Fruit fly (Drosophila melanogaster) whole organism, embryonic: ENCODE data around the gene Pdi.

Experiments used
- CG15011 ChIP-seq: fragments of 200-800 bp; sonication (Bioruptor generic); optimal IDR thresholded peaks from 3 replicates; lab custom pipeline; 2018; ENCODE audit warnings: missing biosample characterization, mild to moderate bottlenecking, missing genetic modification characterization
- CG7357 ChIP-seq: fragments of 200-800 bp; sonication (Bioruptor generic); IDR thresholded peaks from 3 replicates; pipeline ENCODE4 v1.3.6; 2022; ENCODE audit warnings: missing biosample characterization, missing genetic modification characterization
- YL-1 ChIP-seq: fragments of 200-800 bp; sonication (Bioruptor generic); optimal IDR thresholded peaks from 3 replicates; lab custom pipeline; 2017; ENCODE audit warnings: missing biosample characterization, mild to moderate bottlenecking, missing genetic modification characterization

- TF ChIP-seq YL-1 (GFP tag; lab: Kevin White, UChicago) (no peak), CG15011 (no peak), CG7357 (no peak)
These were observed 468 bp upstream of the Pdi start for dm6 chr3L:15143108-15143507.
